Fruit fly (Drosophila melanogaster) whole organism, adult: ENCODE measurements around the gene CG13679.
A peak's percentile ranks its signal among the peaks of the same experiment; 100 is the strongest.
"Not testable (repeated sequence)": the region's sequence is repeated elsewhere in the genome, so short reads cannot be mapped to it uniquely, and the experiment has no call there.

Experiments
- CG11617 ChIP-seq: fragments of 200-800 bp; sonication (Bioruptor generic); optimal IDR thresholded peaks from 2 replicates; lab custom pipeline; 2017; ENCODE audit warnings: mild to moderate bottlenecking, missing biosample characterization, missing genetic modification reagents, missing genetic modification characterization
- CG12768 ChIP-seq: fragments of 200-800 bp; sonication (Bioruptor generic); optimal IDR thresholded peaks from 2 replicates; lab custom pipeline; 2017; ENCODE audit warnings: missing biosample characterization, missing genetic modification characterization, mild to moderate bottlenecking, moderate library complexity, missing genetic modification reagents
- CG14711 ChIP-seq: fragments of 200-800 bp; sonication (Bioruptor generic); optimal IDR thresholded peaks from 2 replicates; lab custom pipeline; 2018; ENCODE audit warnings: missing biosample characterization, mild to moderate bottlenecking, missing genetic modification characterization, moderate library complexity
- CG1620 ChIP-seq: fragments of 200-800 bp; sonication (Bioruptor generic); optimal IDR thresholded peaks from 2 replicates; lab custom pipeline; 2016; ENCODE audit warnings: missing biosample characterization, missing genetic modification characterization
- CG33017 ChIP-seq: fragments of 200-800 bp; sonication (Bioruptor generic); optimal IDR thresholded peaks from 2 replicates; lab custom pipeline; 2018; ENCODE audit warnings: missing biosample characterization, mild to moderate bottlenecking, missing genetic modification characterization, moderate library complexity
- CG5204 ChIP-seq: fragments of 200-800 bp; sonication (Bioruptor generic); optimal IDR thresholded peaks from 2 replicates; lab custom pipeline; 2016; ENCODE audit warnings: missing biosample characterization, missing genetic modification characterization
- CG7045 ChIP-seq: fragments of 200-800 bp; sonication (Bioruptor generic); optimal IDR thresholded peaks from 2 replicates; lab custom pipeline; 2017; ENCODE audit warnings: missing biosample characterization, mild to moderate bottlenecking, missing genetic modification characterization
- CG7101 ChIP-seq: fragments of 200-800 bp; sonication (Bioruptor generic); optimal IDR thresholded peaks from 2 replicates; lab custom pipeline; 2018; ENCODE audit warnings: missing biosample characterization, mild to moderate bottlenecking, missing genetic modification characterization, moderate library complexity
- Clk ChIP-seq: fragments of 200-800 bp; sonication (Bioruptor generic); optimal IDR thresholded peaks from 2 replicates; lab custom pipeline; 2017; ENCODE audit warnings: missing biosample characterization, missing genetic modification characterization
- Crg-1 ChIP-seq: fragments of 200-800 bp; sonication (Bioruptor generic); optimal IDR thresholded peaks from 2 replicates; lab custom pipeline; 2016; ENCODE audit warnings: missing biosample characterization, missing genetic modification characterization
- Hr96 ChIP-seq: fragments of 200-800 bp; sonication (Bioruptor generic); optimal IDR thresholded peaks from 2 replicates; lab custom pipeline; 2016; ENCODE audit warnings: missing biosample characterization, missing genetic modification characterization
- Mnt ChIP-seq: fragments of 200-800 bp; sonication (Bioruptor generic); optimal IDR thresholded peaks from 2 replicates; lab custom pipeline; 2016; ENCODE audit warnings: missing biosample characterization, mild to moderate bottlenecking, missing genetic modification characterization
- bab1 ChIP-seq: fragments of 200-800 bp; sonication (Bioruptor generic); optimal IDR thresholded peaks from 3 replicates; lab custom pipeline; 2019; ENCODE audit warnings: missing biosample characterization, mild to moderate bottlenecking, missing genetic modification characterization, moderate library complexity
- cic ChIP-seq: fragments of 200-800 bp; sonication (Bioruptor generic); optimal IDR thresholded peaks from 2 replicates; lab custom pipeline; 2017; ENCODE audit warnings: missing biosample characterization, mild to moderate bottlenecking, missing genetic modification characterization, moderate library complexity
- cnc ChIP-seq, 2 experiments: fragments of >200 bp; optimal IDR thresholded peaks; 2 replicates each; lab custom pipeline; 2017
- kay ChIP-seq: fragments of 200-800 bp; sonication (Bioruptor generic); peaks from one replicate; lab custom pipeline; 2016; ENCODE audit warnings: missing biosample characterization, missing genetic modification characterization, borderline replicate concordance
- ovo ChIP-seq: fragments of 200-800 bp; sonication (Bioruptor generic); optimal IDR thresholded peaks from 2 replicates; lab custom pipeline; 2016; ENCODE audit warnings: missing biosample characterization, missing genetic modification characterization
- pad ChIP-seq: fragments of 200-800 bp; sonication (Bioruptor generic); optimal IDR thresholded peaks from 3 replicates; lab custom pipeline; 2017; ENCODE audit warnings: missing biosample characterization, missing genetic modification characterization, mild to moderate bottlenecking, moderate library complexity, missing genetic modification reagents
- tj ChIP-seq: fragments of 200-800 bp; sonication (Bioruptor generic); optimal IDR thresholded peaks from 3 replicates; lab custom pipeline; 2017; ENCODE audit warnings: missing biosample characterization, mild to moderate bottlenecking, missing genetic modification characterization, moderate library complexity
- toe ChIP-seq: fragments of 200-800 bp; sonication (Bioruptor generic); optimal IDR thresholded peaks from 2 replicates; lab custom pipeline; 2016; ENCODE audit warnings: missing biosample characterization, missing genetic modification characterization

CG13679 gene

DNA sequence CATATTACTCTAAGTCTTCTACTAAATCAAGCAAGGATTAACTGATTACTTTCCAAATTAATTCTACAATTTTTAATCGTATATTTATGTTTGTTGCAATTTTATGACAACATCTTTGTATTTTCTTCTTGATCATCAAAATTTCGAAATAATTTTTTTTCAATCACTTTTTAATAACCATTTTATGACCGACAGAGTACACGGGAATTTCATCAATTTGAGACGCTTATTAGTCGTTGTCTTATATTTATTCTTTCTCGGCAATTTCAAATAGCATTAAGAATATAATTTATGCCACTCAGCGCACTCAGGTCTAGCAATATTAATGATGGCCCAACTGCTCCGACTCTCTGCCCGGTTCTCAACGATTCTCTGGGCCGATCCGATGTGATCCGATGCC lies 12.4 kb downstream of the CG13679 start, which contains the start of gene CG8012:
Gene CG8012 (plus strand): TSS at position 301 of the 400 bp plus-strand sequence.
- TF ChIP-seq Crg-1 (no peak), CG7101 (tag; lab: Kevin White, UChicago) (no peak), Hr96 (GFP tag; lab: Kevin White, UChicago) (no peak), CG7045 (no peak), CG1620 (GFP tag; lab: Kevin White, UChicago) (no peak), bab1 (GFP tag; lab: Kevin White, UChicago) (no peak), toe (GFP tag; lab: Kevin White, UChicago) (no peak), tj (GFP tag; lab: Kevin White, UChicago) (no peak), kay (GFP tag; lab: Kevin White, UChicago) (no peak), cnc (optimal IDR thresholded peaks at IDR 0.05; lab: Kevin White, UChicago) (no peak), CG33017 (no peak), cic (GFP tag; lab: Kevin White, UChicago) (no peak), ovo (no peak)

dm6 chr3L:8218883-8219282 lies 16.3 kb downstream of the CG13679 start, which contains the start of gene CG13674:
TSS of gene CG13674 (minus strand) at chr3L:8218983.
- TF ChIP-seq ovo (no peak), CG11617 (no peak), cic (GFP tag; lab: Kevin White, UChicago) (no peak), Mnt (GFP tag; lab: Kevin White, UChicago) (no peak), bab1 (GFP tag; lab: Kevin White, UChicago) (no peak), tj (GFP tag; lab: Kevin White, UChicago) (no peak), cnc (optimal IDR thresholded peaks at IDR 0.05; lab: Kevin White, UChicago) (no peak), CG33017 (no peak), Clk (no peak), CG1620 (GFP tag; lab: Kevin White, UChicago) (no peak), Hr96 (GFP tag; lab: Kevin White, UChicago) (no peak), CG14711 (no peak), toe (GFP tag; lab: Kevin White, UChicago) (no peak), pad (no peak), Crg-1 (no peak), CG5204 (GFP tag; lab: Kevin White, UChicago) (no peak), CG7045 (no peak), kay (GFP tag; lab: Kevin White, UChicago) (no peak), CG12768 (GFP tag; lab: Kevin White, UChicago) (no peak)

dm6 chr3L:8219687-8220086 lies 17.1 kb downstream of the CG13679 start:
- TF ChIP-seq ovo (no peak), Hr96 (GFP tag; lab: Kevin White, UChicago) (no peak), Crg-1 (no peak), Clk (no peak), CG7045 (no peak), cic (GFP tag; lab: Kevin White, UChicago) (no peak), Mnt (GFP tag; lab: Kevin White, UChicago) (no peak), CG7101 (tag; lab: Kevin White, UChicago) (no peak), toe (GFP tag; lab: Kevin White, UChicago) (no peak)

- TF ChIP-seq kay (GFP tag; lab: Kevin White, UChicago): peak; percentile 5
- no peak for TF ChIP-seq CG14711
Observed at dm6 chr3L:8221835-8222234, 19.2 kb downstream of the CG13679 start, which contains the start of gene CG13678. TSS of gene CG13678 (plus strand) at chr3L:8222141.

dm6 chr3L:8228924-8229323 lies 26.3 kb downstream of the CG13679 start, which contains the start of gene eIF4E3:
TSS of gene eIF4E3 (plus strand) at chr3L:8229224.
- TF ChIP-seq Clk (no peak), CG12768 (GFP tag; lab: Kevin White, UChicago) (no peak), CG7045 (no peak), CG5204 (GFP tag; lab: Kevin White, UChicago) (no peak), CG14711 (no peak)

DNA sequence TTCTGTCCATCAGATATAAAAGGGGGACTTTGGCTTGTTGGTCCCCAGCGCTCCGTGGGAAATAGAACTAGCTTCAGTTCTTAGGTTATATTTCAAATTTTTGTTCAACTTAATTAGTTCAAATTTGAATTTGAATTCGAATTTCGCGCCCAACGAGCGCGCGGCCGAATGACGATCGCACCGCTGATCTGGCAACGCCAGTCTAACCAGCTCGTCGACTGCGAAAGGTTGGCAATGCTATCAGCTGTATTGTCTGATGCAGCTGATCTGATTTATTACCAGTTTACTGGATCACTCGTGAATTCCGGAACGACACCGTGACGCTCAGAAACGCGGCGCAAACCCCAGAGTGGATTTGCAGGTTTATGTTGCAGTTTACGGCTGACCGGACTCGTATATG lies 35.8 kb downstream of the CG13679 start, which contains the start of gene Dscam4:
Gene Dscam4 (plus strand): TSS at position 301 of the 400 bp plus-strand sequence.
- TF ChIP-seq kay (GFP tag; lab: Kevin White, UChicago); CG7101 (tag; lab: Kevin White, UChicago); CG1620 (GFP tag; lab: Kevin White, UChicago): not testable (repeated sequence)

DNA sequence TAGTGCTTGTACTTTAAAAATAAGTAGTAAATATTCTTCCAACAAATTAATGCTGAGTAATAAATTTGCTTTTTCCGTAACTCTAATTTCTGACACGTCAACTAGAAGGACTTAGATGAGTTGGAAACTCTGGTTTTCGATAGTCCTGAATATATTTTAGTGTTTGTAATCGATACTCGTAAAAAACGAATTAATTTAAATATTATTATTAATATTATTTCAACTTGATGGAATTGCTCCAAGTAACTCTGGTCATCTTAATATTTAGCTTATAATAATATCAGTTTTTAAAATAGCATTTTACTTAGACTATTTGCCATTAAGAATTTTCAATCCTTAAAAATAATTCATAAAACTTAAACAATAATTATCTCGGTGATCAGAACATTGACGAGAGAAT lies 37.9 kb downstream of the CG13679 start, which contains the start of gene CG7213:
Gene CG7213 (minus strand): TSS at position 101 of the 400 bp plus-strand sequence.
- no peak for TF ChIP-seq pad
- TF ChIP-seq kay (GFP tag; lab: Kevin White, UChicago): no peak
- no peak for TF ChIP-seq Crg-1
- no peak for TF ChIP-seq cic (GFP tag; lab: Kevin White, UChicago)
- TF ChIP-seq toe (GFP tag; lab: Kevin White, UChicago): no peak
- TF ChIP-seq CG7101 (tag; lab: Kevin White, UChicago): no peak
- TF ChIP-seq cnc (optimal IDR thresholded peaks at IDR 0.05; lab: Kevin White, UChicago): no peak
- no peak for TF ChIP-seq bab1 (GFP tag; lab: Kevin White, UChicago)
- TF ChIP-seq CG33017: no peak
- TF ChIP-seq Mnt (GFP tag; lab: Kevin White, UChicago): no peak
- no peak for TF ChIP-seq Clk
- TF ChIP-seq CG1620 (GFP tag; lab: Kevin White, UChicago): no peak
- TF ChIP-seq CG5204 (GFP tag; lab: Kevin White, UChicago): no peak
- TF ChIP-seq Hr96 (GFP tag; lab: Kevin White, UChicago): no peak
- no peak for TF ChIP-seq CG7045
- no peak for TF ChIP-seq tj (GFP tag; lab: Kevin White, UChicago)
